Worm (Caenorhabditis elegans) whole organism, midembryonic: ENCODE results near the gene T27A10.2.

Source experiments
- T22C8.4 ChIP-seq: fragments of 200-800 bp; sonication (Bioruptor generic); IDR thresholded peaks from 2 replicates; pipeline ENCODE4 v1.3.6; 2022; ENCODE audit warnings: missing genetic modification characterization, missing compliant biosample characterization
- cog-1 ChIP-seq: sonication (generic microtip); optimal IDR thresholded peaks from 2 replicates; lab custom pipeline; 2016; ENCODE audit warnings: missing genetic modification characterization, missing compliant biosample characterization
- flt-1 ChIP-seq: fragments of 200-800 bp; sonication (Bioruptor generic); IDR thresholded peaks from 2 replicates; pipeline ENCODE4 v1.3.6; 2022; ENCODE audit warnings: missing genetic modification characterization, missing compliant biosample characterization
- klf-2 ChIP-seq: fragments of 200-800 bp; sonication (Bioruptor generic); conservative IDR thresholded peaks from 2 replicates; pipeline ENCODE4 v1.3.6; 2022; ENCODE audit warnings: missing genetic modification reagents, missing genetic modification characterization, missing compliant biosample characterization
- med-1 ChIP-seq: sonication (generic microtip); optimal IDR thresholded peaks from 2 replicates; lab custom pipeline; 2017; ENCODE audit warnings: missing genetic modification characterization, mild to moderate bottlenecking, missing compliant biosample characterization, antibody characterized with exemption, missing genetic modification reagents; ENCODE audit not compliant: insufficient read depth
- ref-1 ChIP-seq: fragments of 200-800 bp; sonication (Bioruptor generic); conservative IDR thresholded peaks from 2 replicates; pipeline ENCODE4 v1.3.6; 2022; ENCODE audit warnings: missing genetic modification reagents, missing genetic modification characterization, missing compliant biosample characterization
- ztf-23 ChIP-seq: fragments of 200-800 bp; sonication (Bioruptor generic); IDR thresholded peaks from 2 replicates; pipeline ENCODE4 v1.3.6; 2022; ENCODE audit warnings: missing genetic modification reagents, missing genetic modification characterization, missing compliant biosample characterization
- ztf-29 ChIP-seq: fragments of 200-800 bp; sonication (Bioruptor generic); IDR thresholded peaks from 2 replicates; pipeline ENCODE4 v1.3.6; 2022; ENCODE audit warnings: missing genetic modification reagents, missing genetic modification characterization, missing compliant biosample characterization

ce11 chrX:3555930-3556329 lies 29.8 kb upstream of the T27A10.2 start:
- no peak for TF ChIP-seq flt-1
- TF ChIP-seq ztf-29 (GFP tag; lab: Robert Waterston, UW) = no peak
- no peak for TF ChIP-seq ztf-23 (GFP tag; lab: Robert Waterston, UW)
- TF ChIP-seq med-1 (GFP tag; lab: Kevin White, UChicago) = no peak
- no peak for TF ChIP-seq klf-2 (GFP tag; lab: Robert Waterston, UW)
- TF ChIP-seq ref-1 (GFP tag; lab: Robert Waterston, UW) = no peak
- no peak for TF ChIP-seq T22C8.4 (GFP tag; lab: Robert Waterston, UW)
- TF ChIP-seq cog-1 = no peak
